Worm (Caenorhabditis elegans): ENCODE data around the gene xrn-1.

Gene xrn-1

DNA sequence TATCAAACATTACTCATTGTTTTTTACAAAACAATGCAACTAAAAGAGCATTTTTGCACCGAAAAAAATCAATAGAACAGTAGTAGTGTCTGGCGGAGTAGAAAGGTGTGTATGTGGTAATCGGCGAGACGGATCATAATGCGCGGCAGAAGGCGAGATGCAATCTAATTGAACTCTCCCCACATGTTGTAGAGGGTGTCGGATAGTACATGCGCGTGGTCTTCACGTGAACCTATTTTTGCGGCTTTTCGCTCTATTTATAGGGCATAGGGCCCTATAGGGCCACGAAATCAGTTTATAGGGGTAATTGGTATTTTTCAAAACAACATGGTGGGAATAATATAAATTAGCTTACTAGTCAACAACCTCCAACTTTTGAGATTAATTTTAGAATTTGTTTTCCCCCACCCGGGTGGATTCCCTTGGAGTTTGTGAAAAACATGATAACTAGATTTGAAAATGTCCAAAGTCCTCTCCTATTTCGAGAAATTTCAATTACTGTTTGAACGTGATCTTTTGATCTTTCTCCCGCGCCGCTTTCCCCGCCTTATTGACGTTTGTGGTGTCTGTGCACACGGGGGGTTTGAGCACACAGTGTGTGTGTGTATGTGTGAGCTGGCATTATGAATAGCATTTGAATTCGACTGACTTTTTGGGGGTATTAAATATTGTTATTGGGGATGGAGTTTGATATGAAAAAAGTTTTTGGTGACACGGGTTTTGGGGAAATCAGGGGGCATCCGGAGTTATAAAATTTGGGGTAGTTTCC, 25.7 kb upstream of the xrn-1 start (continued):
- TF ChIP-seq mdl-1 (tag; optimal IDR thresholded peaks at IDR 0.05) = no peak
- no peak for TF ChIP-seq mab-9 (GFP tag; IDR thresholded peaks at IDR 0.05)
- no peak for TF ChIP-seq nhr-11 (tag; optimal IDR thresholded peaks at IDR 0.05)
- no peak for TF ChIP-seq hlh-17 (GFP tag; optimal IDR thresholded peaks at IDR 0.05; ENCODE audit: borderline replicate concordance)
- TF ChIP-seq efl-3 (GFP tag; optimal IDR thresholded peaks at IDR 0.05) = no peak
- TF ChIP-seq lin-13 (GFP tag; optimal IDR thresholded peaks at IDR 0.05) = no peak
- TF ChIP-seq lin-14 (GFP tag; optimal IDR thresholded peaks at IDR 0.05) = peak; percentile 55
- no peak for TF ChIP-seq mef-2 (tag; optimal IDR thresholded peaks at IDR 0.05)
- TF ChIP-seq sup-37 (GFP tag; optimal IDR thresholded peaks at IDR 0.05) = no peak
- no peak for TF ChIP-seq lin-15B (tag; optimal IDR thresholded peaks at IDR 0.05)
- no peak for TF ChIP-seq unc-62 (GFP tag; optimal IDR thresholded peaks at IDR 0.05)
- no peak for TF ChIP-seq xbp-1 (tag; optimal IDR thresholded peaks at IDR 0.05)
- no peak for TF ChIP-seq nhr-84 (tag; optimal IDR thresholded peaks at IDR 0.05)
- no peak for TF ChIP-seq C34B4.2 (tag; optimal IDR thresholded peaks at IDR 0.05)
- TF ChIP-seq nhr-12 (tag; optimal IDR thresholded peaks at IDR 0.05) = no peak
- peak; percentile 73 for TF ChIP-seq nhr-85 (tag)
- no peak for TF ChIP-seq nhr-76 (tag; optimal IDR thresholded peaks at IDR 0.05)
- no peak for TF ChIP-seq nhr-90 (tag; optimal IDR thresholded peaks at IDR 0.05; ENCODE audit: poor library complexity)
- TF ChIP-seq fkh-4 (tag; optimal IDR thresholded peaks at IDR 0.05; ENCODE audit: borderline replicate concordance) = no peak
- no peak for TF ChIP-seq sptf-1 (tag; optimal IDR thresholded peaks at IDR 0.05)
- TF ChIP-seq pag-3 (tag; optimal IDR thresholded peaks at IDR 0.05; ENCODE audit: borderline replicate concordance, insufficient read depth) = no peak
- no peak for TF ChIP-seq F16B12.6 (tag; optimal IDR thresholded peaks at IDR 0.05)
- no peak for TF ChIP-seq fos-1 (tag; optimal IDR thresholded peaks at IDR 0.05)
- TF ChIP-seq jun-1 (tag; optimal IDR thresholded peaks at IDR 0.05) = no peak
- TF ChIP-seq isw-1 (GFP tag; IDR thresholded peaks at IDR 0.05) = no peak
- TF ChIP-seq nhr-20 (tag; optimal IDR thresholded peaks at IDR 0.05) = no peak
- no peak for TF ChIP-seq fkh-8 (tag; optimal IDR thresholded peaks at IDR 0.05)
- TF ChIP-seq ztf-11 (tag; optimal IDR thresholded peaks at IDR 0.05) = no peak
- TF ChIP-seq efl-1 (optimal IDR thresholded peaks at IDR 0.05) = no peak
- no peak for TF ChIP-seq efl-1 (GFP tag; optimal IDR thresholded peaks at IDR 0.05 in 1 of 2)
- TF ChIP-seq egl-13 (tag; optimal IDR thresholded peaks at IDR 0.05) = no peak
- no peak for TF ChIP-seq nhr-47 (tag; optimal IDR thresholded peaks at IDR 0.05)

DNA sequence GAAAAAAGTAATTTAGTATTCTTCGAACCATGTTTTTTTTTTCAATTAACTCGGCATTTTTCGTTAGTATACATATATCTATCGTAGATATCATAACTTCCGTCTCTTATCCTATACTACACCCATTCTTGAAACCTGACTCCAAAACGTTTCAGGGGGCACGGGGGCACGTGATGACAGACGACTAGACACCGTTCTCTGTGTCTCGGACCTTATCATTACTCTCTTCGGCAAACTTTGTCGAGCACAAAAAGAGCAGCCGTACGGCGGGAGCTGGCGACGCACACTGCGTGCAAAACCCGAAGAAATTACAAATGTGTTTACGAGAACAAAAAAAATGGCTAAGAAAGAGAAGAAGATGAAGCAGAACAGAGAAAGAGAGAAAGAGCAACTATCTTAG, 24.5 kb upstream of the xrn-1 start:
- no peak for TF ChIP-seq ceh-90 (tag; optimal IDR thresholded peaks at IDR 0.05)
- peak; percentile 36 for TF ChIP-seq snpc-4 (tag; optimal IDR thresholded peaks at IDR 0.05)
- TF ChIP-seq nhr-28 (tag; optimal IDR thresholded peaks at IDR 0.05) = no peak
- TF ChIP-seq pqm-1 (tag; optimal IDR thresholded peaks at IDR 0.05) = no peak
- TF ChIP-seq unc-86 (tag; optimal IDR thresholded peaks at IDR 0.05) = peak; percentile 85
- TF ChIP-seq lin-14 (GFP tag; optimal IDR thresholded peaks at IDR 0.05) = peak; percentile 95
- no peak for TF ChIP-seq nhr-12 (tag; optimal IDR thresholded peaks at IDR 0.05)
- no peak for TF ChIP-seq aly-2 (tag; optimal IDR thresholded peaks at IDR 0.05)
- no peak for TF ChIP-seq F16B12.6 (tag; optimal IDR thresholded peaks at IDR 0.05)
- TF ChIP-seq rnt-1 (tag; optimal IDR thresholded peaks at IDR 0.05) = peak; percentile 69
- 0 out of 2 replicates have a peak, but pooled peaks have one; percentile 18 for TF ChIP-seq isw-1 (GFP tag; IDR thresholded peaks at IDR 0.05)
- peak in 2 of 3 experiments; percentile 6 to 39 for TF ChIP-seq dpl-1 (GFP tag; optimal IDR thresholded peaks at IDR 0.05)
- TF ChIP-seq hlh-4 (tag; optimal IDR thresholded peaks at IDR 0.05) = no peak
- TF ChIP-seq egl-27 (tag; optimal IDR thresholded peaks at IDR 0.05) = peak; percentile 37 to 61
- peak; percentile 34; the same call in 1 of the 2 replicates for TF ChIP-seq ceh-88 (GFP tag; IDR thresholded peaks at IDR 0.05)
- TF ChIP-seq mdl-1 (tag; optimal IDR thresholded peaks at IDR 0.05) = peak; percentile 58 to 83
- no peak for TF ChIP-seq ztf-11 (tag; optimal IDR thresholded peaks at IDR 0.05)
- no peak for TF ChIP-seq fkh-4 (tag; optimal IDR thresholded peaks at IDR 0.05; ENCODE audit: borderline replicate concordance)
- TF ChIP-seq nhr-237 (tag; optimal IDR thresholded peaks at IDR 0.05) = no peak
- no peak for TF ChIP-seq C34B4.2 (tag; optimal IDR thresholded peaks at IDR 0.05)
- peak; percentile 29 for TF ChIP-seq C16A3.4 (tag; optimal IDR thresholded peaks at IDR 0.05)
- TF ChIP-seq pag-3 (tag; optimal IDR thresholded peaks at IDR 0.05; ENCODE audit: borderline replicate concordance, insufficient read depth) = peak; percentile 2
- TF ChIP-seq snu-23 (GFP tag; optimal IDR thresholded peaks at IDR 0.05) = peak; percentile 70
- TF ChIP-seq unc-130 (tag; optimal IDR thresholded peaks at IDR 0.05) = peak; percentile 68
- no peak for TF ChIP-seq tlp-1 (tag; optimal IDR thresholded peaks at IDR 0.05)
- TF ChIP-seq sup-37 (GFP tag; optimal IDR thresholded peaks at IDR 0.05) = no peak
- TF ChIP-seq Y116A8C.19 (tag; optimal IDR thresholded peaks at IDR 0.05; ENCODE audit: borderline replicate concordance) = no peak
- TF ChIP-seq unc-30 (tag; optimal IDR thresholded peaks at IDR 0.05) = no peak
- peak; percentile 75 for TF ChIP-seq ces-1 (GFP tag; optimal IDR thresholded peaks at IDR 0.05)
